Worm (Caenorhabditis elegans) whole organism, L4 larva: ENCODE measurements around the gene Y41C4A.9.

Source experiments
- ama-1 ChIP-seq: fragments of 150-350 bp; optimal IDR thresholded peaks from 2 replicates; lab custom pipeline; 2014; ENCODE audit warnings: inconsistent platforms, mixed read lengths
- fos-1 ChIP-seq: fragments of 150-350 bp; optimal IDR thresholded peaks from 2 replicates; lab custom pipeline; 2014; ENCODE audit warnings: missing biosample characterization, missing genetic modification characterization

DNA sequence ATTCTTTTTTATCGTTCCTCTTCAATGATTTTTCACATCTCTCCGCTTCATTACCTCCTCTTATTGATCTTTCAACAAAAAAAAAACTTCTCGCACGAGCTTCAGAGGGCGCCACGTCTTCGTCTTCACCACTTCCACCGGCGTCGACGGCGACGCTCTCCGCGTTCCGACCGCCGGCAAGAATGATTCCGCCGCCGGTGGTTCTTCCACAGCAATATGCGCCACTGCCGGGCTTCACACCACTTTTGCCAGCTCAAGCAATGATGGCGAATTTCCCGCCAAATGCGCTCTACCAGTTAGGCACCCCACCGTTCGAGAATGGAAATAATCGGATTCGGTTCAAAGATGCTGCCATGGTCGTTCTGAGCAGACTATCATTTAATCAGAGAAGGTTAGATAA, 35.4 kb downstream of the Y41C4A.9 start:
- TF ChIP-seq fos-1 (tag; lab: Kevin White, UChicago) (no peak), ama-1 (lab: Kevin White, UChicago) (no peak)
